Worm (Caenorhabditis elegans) whole organism, late embryonic: ENCODE measurements around the gene col-75.

ENCODE experiments used
- fkh-10 ChIP-seq: fragments of 150-350 bp; optimal IDR thresholded peaks from 2 replicates; lab custom pipeline; 2014; ENCODE audit warnings: missing biosample characterization, missing genetic modification reagents, missing genetic modification characterization
- hlh-13 ChIP-seq: fragments of 200-800 bp; sonication (Bioruptor generic); optimal IDR thresholded peaks from 2 replicates; lab custom pipeline; 2018; ENCODE audit warnings: mild to moderate bottlenecking, missing genetic modification characterization, missing compliant biosample characterization
- lim-6 ChIP-seq: sonication (generic microtip); optimal IDR thresholded peaks from 2 replicates; lab custom pipeline; 2016; ENCODE audit warnings: missing genetic modification characterization, missing compliant biosample characterization
- nfya-1 ChIP-seq: sonication (generic microtip); optimal IDR thresholded peaks from 2 replicates; lab custom pipeline; 2017; ENCODE audit warnings: missing genetic modification characterization, mild to moderate bottlenecking, missing compliant biosample characterization, antibody characterized with exemption, moderate library complexity
- npax-4 ChIP-seq: sonication (generic microtip); optimal IDR thresholded peaks from 2 replicates; lab custom pipeline; 2016; ENCODE audit warnings: missing genetic modification characterization, missing compliant biosample characterization
- rnt-1 ChIP-seq: sonication (generic microtip); optimal IDR thresholded peaks from 2 replicates; lab custom pipeline; 2016; ENCODE audit warnings: missing genetic modification characterization, missing compliant biosample characterization
- sdc-2 ChIP-seq: sonication (generic microtip); optimal IDR thresholded peaks from 2 replicates; lab custom pipeline; 2016; ENCODE audit warnings: missing genotype, missing genetic modification characterization, missing compliant biosample characterization
- tbx-2 ChIP-seq: sonication (generic microtip); optimal IDR thresholded peaks from 2 replicates; lab custom pipeline; 2016; ENCODE audit warnings: missing genetic modification characterization, missing compliant biosample characterization

ce11 chrII:6398406-6398805, 27.7 kb upstream of the col-75 start, which contains the start of gene zig-10:
- no peak for TF ChIP-seq rnt-1 (tag; lab: Kevin White, UChicago)
- TF ChIP-seq sdc-2 (tag; lab: Kevin White, UChicago): no peak
- no peak for TF ChIP-seq hlh-13 (GFP tag; lab: Kevin White, UChicago)
- no peak for TF ChIP-seq tbx-2 (tag; lab: Kevin White, UChicago)
- no peak for TF ChIP-seq nfya-1
- no peak for TF ChIP-seq lim-6
- TF ChIP-seq fkh-10 (GFP tag; lab: Kevin White, UChicago): no peak
- no peak for TF ChIP-seq npax-4
